Fruit fly (Drosophila melanogaster): Measurements from ENCODE around the gene tx.

DNA sequence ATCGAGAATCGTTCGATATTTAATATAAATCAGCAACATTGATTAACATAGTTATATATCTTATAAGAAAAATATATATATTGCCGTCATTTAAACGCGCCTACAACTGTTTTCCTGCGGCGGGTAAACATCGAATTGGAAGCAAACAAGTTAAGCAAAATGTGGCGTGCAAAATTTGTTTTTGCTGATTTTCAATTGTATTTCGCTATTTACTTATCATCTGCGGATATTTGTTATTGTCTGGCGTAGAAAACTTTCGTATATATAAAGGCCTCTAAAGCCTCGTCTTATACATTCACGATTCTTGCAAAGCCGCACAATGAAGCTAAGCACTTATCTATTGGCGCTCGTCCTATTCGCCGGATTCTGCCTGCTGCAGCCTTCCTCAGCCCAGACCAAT lies 13.9 kb downstream of the tx start, which contains the start of gene CG43117:
- no peak for TF ChIP-seq CG9705 (GFP tag; optimal IDR thresholded peaks at IDR 0.05)
- TF ChIP-seq CrebA (GFP tag; optimal IDR thresholded peaks at IDR 0.05; ENCODE audit: borderline replicate concordance) = no peak
- TF ChIP-seq Vsx2 (GFP tag; optimal IDR thresholded peaks at IDR 0.05; ENCODE audit: partially characterized antibody) = no peak
- no peak for TF ChIP-seq fru (GFP tag; optimal IDR thresholded peaks at IDR 0.05)
- no peak for TF ChIP-seq sv (GFP tag; optimal IDR thresholded peaks at IDR 0.05)

Data from whole organism, wandering third instar larva.